Worm (Caenorhabditis elegans) whole organism, early embryonic: ENCODE data around the gene K12D12.4.
A peak's percentile ranks its signal among the peaks of the same experiment; 100 is the strongest.

Source experiments
- F13C5.2 ChIP-seq: sonication (generic microtip); optimal IDR thresholded peaks from 2 replicates; lab custom pipeline; 2017; ENCODE audit warnings: mild to moderate bottlenecking, missing genetic modification characterization, inconsistent platforms, missing compliant biosample characterization
- ama-1 ChIP-seq: fragments of 150-350 bp; optimal IDR thresholded peaks from 2 replicates; lab custom pipeline; 2014
- ceh-13 ChIP-seq: fragments of 200-800 bp; sonication (Bioruptor generic); optimal IDR thresholded peaks from 2 replicates; lab custom pipeline; 2018; ENCODE audit warnings: mild to moderate bottlenecking, missing genetic modification characterization, missing compliant biosample characterization
- ceh-36 ChIP-seq: sonication (generic microtip); optimal IDR thresholded peaks from 2 replicates; lab custom pipeline; 2016; ENCODE audit warnings: missing genetic modification characterization, inconsistent platforms, missing compliant biosample characterization
- ets-7 ChIP-seq: sonication (generic microtip); optimal IDR thresholded peaks from 2 replicates; lab custom pipeline; 2016; ENCODE audit warnings: missing genotype, missing genetic modification characterization, missing compliant biosample characterization
- flt-1 ChIP-seq: fragments of 200-800 bp; sonication (Bioruptor generic); IDR thresholded peaks from 2 replicates; pipeline ENCODE4 v1.3.6; 2022; ENCODE audit warnings: missing genetic modification characterization, missing compliant biosample characterization
- hnd-1 ChIP-seq: sonication (generic microtip); optimal IDR thresholded peaks from 2 replicates; lab custom pipeline; 2016; ENCODE audit warnings: missing genetic modification characterization, missing compliant biosample characterization
- pes-1 ChIP-seq: fragments of 200-800 bp; sonication (Bioruptor generic); IDR thresholded peaks from 2 replicates; pipeline ENCODE4 v1.3.6; 2022; ENCODE audit warnings: missing genetic modification reagents, missing genetic modification characterization, missing compliant biosample characterization
- sea-1 ChIP-seq: fragments of 200-800 bp; sonication (Bioruptor generic); conservative IDR thresholded peaks from 2 replicates; pipeline ENCODE4 v1.3.6; 2022; ENCODE audit warnings: missing genetic modification characterization, missing compliant biosample characterization
- tbx-37 ChIP-seq: fragments of 200-800 bp; sonication (Bioruptor generic); conservative IDR thresholded peaks from 2 replicates; pipeline ENCODE4 v1.3.6; 2022; ENCODE audit warnings: missing genetic modification reagents, missing genetic modification characterization, missing compliant biosample characterization
- tra-4 ChIP-seq: sonication (generic microtip); optimal IDR thresholded peaks from 2 replicates; lab custom pipeline; 2017; ENCODE audit warnings: missing genetic modification characterization, missing compliant biosample characterization

DNA sequence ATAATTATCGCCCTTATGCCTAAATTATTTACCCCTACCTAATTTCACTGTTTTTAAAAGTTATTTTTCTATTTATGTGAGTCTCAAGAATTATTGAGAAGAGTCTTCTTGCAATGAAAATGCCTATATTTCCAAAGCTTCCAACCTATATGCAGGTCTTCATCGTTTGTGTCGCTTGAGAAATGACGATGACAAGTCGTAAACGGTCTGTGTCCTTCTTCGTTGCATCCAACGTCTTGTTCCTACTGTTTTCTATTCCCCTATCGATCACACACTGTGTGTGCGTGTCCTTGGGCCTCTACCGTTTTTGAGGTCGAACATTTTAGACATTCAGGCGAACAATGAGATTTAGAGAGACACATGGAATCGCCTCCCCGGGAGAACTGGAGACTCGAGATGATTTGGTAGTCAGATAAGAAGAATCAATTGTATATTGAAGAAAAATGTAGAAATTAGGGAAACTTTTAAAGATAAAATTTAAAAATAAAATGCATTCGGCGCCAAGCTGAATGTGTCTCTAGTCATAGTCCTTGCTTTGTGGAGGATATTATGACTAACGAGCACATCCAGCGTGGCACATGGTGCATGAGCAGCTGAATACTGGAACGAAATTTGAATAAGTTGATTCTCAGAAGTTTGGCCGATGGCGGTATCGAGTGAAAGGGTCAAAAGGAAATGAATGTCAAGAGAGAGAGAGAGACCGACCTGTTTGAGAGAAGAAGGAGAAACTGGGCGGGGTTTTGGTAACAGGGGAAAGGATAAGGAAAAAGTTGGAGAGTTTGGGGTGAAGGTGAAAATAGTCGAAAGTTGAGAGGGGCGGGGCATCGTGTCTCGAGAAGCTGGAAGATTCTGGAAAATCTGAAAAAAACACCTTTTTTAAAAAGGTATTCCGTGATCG lies 15.2 kb upstream of the K12D12.4 start:
- peak; percentile 29; the same call in 1 of the 2 replicates for TF ChIP-seq pes-1 (GFP tag; lab: Robert Waterston, UW)
- peak; percentile 88 for TF ChIP-seq ama-1
- no peak for TF ChIP-seq F13C5.2
- TF ChIP-seq ceh-13 (GFP tag; lab: Kevin White, UChicago), result no peak
- TF ChIP-seq flt-1 (GFP tag; lab: Robert Waterston, UW), result no peak
- no peak for TF ChIP-seq hnd-1 (tag; lab: Kevin White, UChicago)
- TF ChIP-seq ets-7 (tag; lab: Kevin White, UChicago), result no peak
- no peak for TF ChIP-seq tbx-37 (GFP tag; lab: Robert Waterston, UW)
- no peak for TF ChIP-seq sea-1 (GFP tag; lab: Robert Waterston, UW)
- TF ChIP-seq ceh-36, result no peak
- TF ChIP-seq tra-4, result no peak
